Worm (Caenorhabditis elegans) whole organism, L2 larva: Measurements from ENCODE around the gene C01G6.4.

ENCODE experiments used
- C34F6.9 ChIP-seq: fragments of 150-350 bp; optimal IDR thresholded peaks from 2 replicates; lab custom pipeline; 2014; ENCODE audit warnings: missing biosample characterization, missing genetic modification characterization
- F13H6.1 ChIP-seq: sonication (generic microtip); optimal IDR thresholded peaks from 2 replicates; lab custom pipeline; 2016; ENCODE audit warnings: missing genetic modification characterization, missing compliant biosample characterization
- R02D3.7 ChIP-seq: fragments of 150-350 bp; optimal IDR thresholded peaks from 2 replicates; lab custom pipeline; 2014; ENCODE audit warnings: missing biosample characterization, missing genetic modification characterization
- Y55F3AM.14 ChIP-seq: fragments of 200-800 bp; sonication (Bioruptor generic); optimal IDR thresholded peaks from 2 replicates; lab custom pipeline; 2018; ENCODE audit warnings: mild to moderate bottlenecking, missing genetic modification characterization, missing compliant biosample characterization
- ZK546.5 ChIP-seq: sonication (generic microtip); optimal IDR thresholded peaks from 2 replicates; lab custom pipeline; 2017; ENCODE audit warnings: missing biosample characterization, missing genetic modification characterization
- alr-1 ChIP-seq: fragments of 150-350 bp; optimal IDR thresholded peaks from 2 replicates; lab custom pipeline; 2014; ENCODE audit warnings: missing biosample characterization, missing genetic modification characterization
- blmp-1 ChIP-seq: sonication (generic microtip); optimal IDR thresholded peaks from 2 replicates; lab custom pipeline; 2017; ENCODE audit warnings: missing genetic modification characterization, mild to moderate bottlenecking, missing compliant biosample characterization, antibody characterized with exemption, moderate library complexity; ENCODE audit not compliant: insufficient read depth
- ceh-16 ChIP-seq: fragments of 150-350 bp; optimal IDR thresholded peaks from 2 replicates; lab custom pipeline; 2014; ENCODE audit warnings: missing biosample characterization, missing genetic modification characterization
- ceh-82 ChIP-seq: fragments of 150-350 bp; optimal IDR thresholded peaks from 2 replicates; lab custom pipeline; 2014; ENCODE audit warnings: missing biosample characterization, missing genetic modification characterization
- crh-2 ChIP-seq: sonication (generic microtip); optimal IDR thresholded peaks from 2 replicates; lab custom pipeline; 2017; ENCODE audit warnings: missing biosample characterization, missing genetic modification characterization
- dmd-4 ChIP-seq: sonication (generic microtip); optimal IDR thresholded peaks from 2 replicates; lab custom pipeline; 2017; ENCODE audit warnings: missing biosample characterization, missing genetic modification characterization
- egl-27 ChIP-seq: sonication (generic microtip); optimal IDR thresholded peaks from 3 replicates; lab custom pipeline; 2017; ENCODE audit warnings: missing biosample characterization, missing genetic modification reagents, missing genetic modification characterization
- elt-3 ChIP-seq: sonication (generic microtip); optimal IDR thresholded peaks from 2 replicates; lab custom pipeline; 2017; ENCODE audit warnings: missing biosample characterization, missing genetic modification characterization
- fos-1 ChIP-seq: fragments of 150-350 bp; optimal IDR thresholded peaks from 2 replicates; lab custom pipeline; 2014; ENCODE audit warnings: missing biosample characterization, missing genetic modification characterization
- gmeb-1 ChIP-seq: fragments of 150-350 bp; optimal IDR thresholded peaks from 2 replicates; lab custom pipeline; 2014; ENCODE audit warnings: missing biosample characterization, missing genetic modification characterization
- lin-11 ChIP-seq: fragments of 150-350 bp; sonication (generic microtip); optimal IDR thresholded peaks from 2 replicates; lab custom pipeline; 2014; ENCODE audit warnings: missing biosample characterization, missing genetic modification characterization, inconsistent platforms, mixed read lengths
- lin-13 ChIP-seq: fragments of 150-350 bp; optimal IDR thresholded peaks from 2 replicates; lab custom pipeline; 2014; ENCODE audit warnings: missing biosample characterization, missing genetic modification reagents, missing genetic modification characterization
- lin-39 ChIP-seq: fragments of 150-350 bp; optimal IDR thresholded peaks from 2 replicates; lab custom pipeline; 2014; ENCODE audit warnings: missing biosample characterization, missing genetic modification reagents, missing genetic modification characterization
- lsy-2 ChIP-seq, 2 experiments: fragments of 150-350 bp in 1 of 2; sonication (generic microtip) in 1 of 2; optimal IDR thresholded peaks; 2 replicates each; lab custom pipeline; 2014 to 2017; ENCODE audit warnings: missing biosample characterization in 2 of 2, missing genetic modification characterization in 2 of 2
- mab-5 ChIP-seq: fragments of 150-350 bp; optimal IDR thresholded peaks from 2 replicates; lab custom pipeline; 2014; ENCODE audit warnings: missing biosample characterization, missing genetic modification characterization
- nhr-10 ChIP-seq: sonication (generic microtip); optimal IDR thresholded peaks from 2 replicates; lab custom pipeline; 2017; ENCODE audit warnings: missing biosample characterization, missing genetic modification characterization
- nhr-11 ChIP-seq: fragments of 150-350 bp; optimal IDR thresholded peaks from 2 replicates; lab custom pipeline; 2014; ENCODE audit warnings: missing biosample characterization, missing genetic modification characterization
- nhr-12 ChIP-seq: fragments of 150-350 bp; optimal IDR thresholded peaks from 2 replicates; lab custom pipeline; 2014; ENCODE audit warnings: missing biosample characterization, missing genetic modification characterization
- nhr-129 ChIP-seq: fragments of 150-350 bp; optimal IDR thresholded peaks from 2 replicates; lab custom pipeline; 2014; ENCODE audit warnings: missing biosample characterization, missing genetic modification characterization
- nhr-21 ChIP-seq: fragments of 150-350 bp; optimal IDR thresholded peaks from 2 replicates; lab custom pipeline; 2014; ENCODE audit warnings: missing biosample characterization, missing genetic modification characterization
- nhr-25 ChIP-seq: fragments of 150-350 bp; sonication (generic microtip); optimal IDR thresholded peaks from 3 replicates; lab custom pipeline; 2014; ENCODE audit warnings: missing biosample characterization, missing genetic modification characterization
- nhr-6 ChIP-seq: fragments of 150-350 bp; optimal IDR thresholded peaks from 2 replicates; lab custom pipeline; 2014; ENCODE audit warnings: missing biosample characterization, missing genetic modification characterization
- nhr-77 ChIP-seq: fragments of 150-350 bp; optimal IDR thresholded peaks from 2 replicates; lab custom pipeline; 2014; ENCODE audit warnings: missing biosample characterization, missing genetic modification characterization
- peb-1 ChIP-seq: fragments of 150-350 bp; optimal IDR thresholded peaks from 2 replicates; lab custom pipeline; 2014; ENCODE audit warnings: missing biosample characterization, missing genetic modification characterization
- sem-4 ChIP-seq: fragments of 150-350 bp; optimal IDR thresholded peaks from 2 replicates; lab custom pipeline; 2014; ENCODE audit warnings: missing biosample characterization, missing genetic modification reagents, missing genetic modification characterization
- skn-1 ChIP-seq: sonication (generic microtip); optimal IDR thresholded peaks from 2 replicates; lab custom pipeline; 2017; ENCODE audit warnings: missing biosample characterization, missing genetic modification characterization
- snpc-4 ChIP-seq: fragments of 150-350 bp; optimal IDR thresholded peaks from 2 replicates; lab custom pipeline; 2014; ENCODE audit warnings: missing biosample characterization, missing genetic modification characterization
- unc-55 ChIP-seq: fragments of 150-350 bp; sonication (generic microtip); optimal IDR thresholded peaks from 3 replicates; lab custom pipeline; 2014; ENCODE audit warnings: missing biosample characterization, missing genetic modification reagents, missing genetic modification characterization
- unc-62 ChIP-seq: fragments of 150-350 bp; optimal IDR thresholded peaks from 2 replicates; lab custom pipeline; 2014; ENCODE audit warnings: missing biosample characterization, missing genetic modification reagents, missing genetic modification characterization
- zag-1 ChIP-seq: fragments of 150-350 bp; optimal IDR thresholded peaks from 2 replicates; lab custom pipeline; 2014; ENCODE audit warnings: missing biosample characterization, missing genetic modification characterization
- ztf-11 ChIP-seq: sonication (generic microtip); optimal IDR thresholded peaks from 2 replicates; lab custom pipeline; 2017; ENCODE audit warnings: missing biosample characterization, missing genetic modification characterization

C01G6.4 gene

DNA sequence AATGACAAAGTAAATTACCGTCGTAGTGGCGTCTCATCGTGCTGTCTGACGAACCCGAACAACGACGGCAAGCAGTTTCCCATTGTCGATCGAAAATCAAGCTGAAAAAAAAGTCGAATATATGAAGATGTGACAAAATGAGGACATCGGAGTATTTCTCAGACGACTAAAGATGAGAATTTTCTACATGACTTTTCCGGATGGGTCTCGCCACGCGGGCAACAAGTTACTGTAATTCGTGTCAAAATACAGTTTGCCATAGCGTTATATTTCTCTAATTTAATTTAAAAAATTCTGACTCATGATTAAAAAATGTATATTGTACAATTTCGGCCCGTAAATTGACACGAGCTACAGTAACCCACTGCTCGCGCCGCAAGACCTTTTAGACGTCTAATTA is at the start of gene C01G6.4:
Gene C01G6.4 (minus strand): TSS at position 101 of the 400 bp plus-strand sequence.
- no peak for TF ChIP-seq unc-62 (GFP tag; lab: Kevin White, UChicago)
- no peak for TF ChIP-seq lsy-2 (tag; optimal IDR thresholded peaks at IDR 0.05; lab: Kevin White, UChicago)
- TF ChIP-seq nhr-129 (tag; lab: Kevin White, UChicago), result no peak
- TF ChIP-seq dmd-4, result no peak
- no peak for TF ChIP-seq elt-3
- no peak for TF ChIP-seq nhr-77
- TF ChIP-seq mab-5 (tag; lab: Kevin White, UChicago), result no peak
- no peak for TF ChIP-seq ceh-82 (tag; lab: Kevin White, UChicago)
- no peak for TF ChIP-seq crh-2
- no peak for TF ChIP-seq nhr-11 (tag; lab: Kevin White, UChicago)
- no peak for TF ChIP-seq lin-13 (GFP tag; lab: Kevin White, UChicago)
- TF ChIP-seq fos-1, result no peak
- no peak for TF ChIP-seq sem-4 (tag; lab: Kevin White, UChicago)
- TF ChIP-seq nhr-10, result no peak
- TF ChIP-seq snpc-4 (tag; lab: Kevin White, UChicago), result no peak
- no peak for TF ChIP-seq blmp-1
- no peak for TF ChIP-seq Y55F3AM.14 (GFP tag; lab: Kevin White, UChicago)
- no peak for TF ChIP-seq lin-39 (tag; lab: Kevin White, UChicago)
- no peak for TF ChIP-seq peb-1
- TF ChIP-seq zag-1 (tag; lab: Kevin White, UChicago), result no peak

DNA sequence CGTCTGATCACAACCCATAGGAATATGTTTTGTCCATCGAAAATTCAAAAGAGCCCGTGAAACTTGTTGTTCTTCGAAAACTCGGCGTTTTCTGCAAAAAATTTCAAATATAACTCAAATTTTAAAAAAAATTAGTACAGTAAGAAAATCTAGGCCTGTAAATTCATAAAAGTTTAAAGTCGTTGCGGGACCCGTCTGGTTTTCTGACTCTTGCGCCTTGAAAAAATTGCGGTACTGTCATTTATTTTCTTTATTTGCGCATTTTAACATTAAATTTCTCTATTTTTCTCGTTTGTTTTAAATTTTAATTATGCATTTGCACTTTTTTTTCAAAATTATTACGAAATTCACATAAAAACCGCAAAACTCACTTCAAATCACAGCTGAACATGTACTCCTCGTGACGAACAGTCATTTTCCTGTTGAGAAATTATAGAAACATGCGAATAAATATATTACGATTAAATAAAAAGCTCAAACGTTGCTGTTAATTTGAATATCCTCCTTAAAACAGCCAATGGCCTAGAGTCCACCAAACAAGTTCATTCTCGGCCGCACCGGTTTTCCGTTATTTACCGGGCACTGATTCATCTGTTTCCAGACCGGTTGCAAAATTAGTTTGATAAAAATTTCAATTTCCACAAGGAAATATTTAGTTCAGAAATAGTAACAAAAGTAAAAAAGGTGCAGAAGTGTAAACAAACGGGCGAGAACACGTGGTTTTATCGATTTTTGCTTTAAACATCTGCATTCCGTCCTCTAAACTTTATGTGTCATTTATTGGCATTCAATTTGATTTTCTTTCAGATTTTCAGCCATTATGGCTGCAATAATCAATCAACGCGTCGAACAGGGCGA is 46.4 kb upstream of the C01G6.4 start, which contains the start of the genes csa-1 and wdfy-2:
Gene csa-1 (minus strand): TSS at position 669 of the 858 bp plus-strand sequence.
Gene wdfy-2 (plus strand): TSS at position 808 of the 858 bp plus-strand sequence.
- TF ChIP-seq Y55F3AM.14 (GFP tag; lab: Kevin White, UChicago) (no peak), ceh-82 (tag; lab: Kevin White, UChicago) (no peak), nhr-25 (tag; lab: Kevin White, UChicago) (no peak), F13H6.1 (tag; lab: Kevin White, UChicago) (no peak), C34F6.9 (tag; lab: Kevin White, UChicago) (peak; percentile 41), mab-5 (tag; lab: Kevin White, UChicago) (no peak), peb-1 (no peak), ztf-11 (tag; lab: Kevin White, UChicago) (no peak), nhr-21 (tag; lab: Kevin White, UChicago) (no peak), gmeb-1 (tag; lab: Kevin White, UChicago) (peak; percentile 27), ceh-16 (tag; lab: Kevin White, UChicago) (no peak), elt-3 (no peak), unc-62 (GFP tag; lab: Kevin White, UChicago) (no peak), dmd-4 (no peak), fos-1 (peak; percentile 47), blmp-1 (no peak), unc-55 (GFP tag; lab: Kevin White, UChicago) (peak; percentile 20), snpc-4 (tag; lab: Kevin White, UChicago) (no peak), crh-2 (no peak), lin-13 (GFP tag; lab: Kevin White, UChicago) (no peak), nhr-6 (no peak), egl-27 (tag; lab: Kevin White, UChicago) (no peak)
- TF ChIP-seq, all 48 proteins: peak for 4

DNA sequence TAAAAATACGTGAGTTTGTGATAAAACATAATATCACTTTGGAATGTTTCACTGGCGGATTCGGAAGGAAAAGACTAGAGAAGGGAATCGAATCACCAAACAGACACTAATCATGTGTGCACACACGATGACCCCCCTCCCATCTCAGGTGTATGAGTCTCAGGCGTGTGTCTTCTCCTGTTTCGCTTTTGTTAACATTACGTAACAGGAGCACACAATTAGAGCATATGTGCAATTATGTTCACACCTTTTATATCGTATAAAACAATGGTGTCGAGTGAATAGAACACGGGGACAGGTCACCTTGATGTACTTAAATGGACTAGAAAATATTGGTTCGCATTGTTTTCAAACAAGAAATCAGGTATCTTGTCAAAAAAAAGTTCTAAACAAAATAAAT is 44.0 kb upstream of the C01G6.4 start:
- TF ChIP-seq Y55F3AM.14 (GFP tag; lab: Kevin White, UChicago), result no peak
- TF ChIP-seq nhr-10, result no peak
- peak; percentile 2 for TF ChIP-seq nhr-129 (tag; lab: Kevin White, UChicago)
- TF ChIP-seq R02D3.7, result no peak
- TF ChIP-seq elt-3, result no peak

DNA sequence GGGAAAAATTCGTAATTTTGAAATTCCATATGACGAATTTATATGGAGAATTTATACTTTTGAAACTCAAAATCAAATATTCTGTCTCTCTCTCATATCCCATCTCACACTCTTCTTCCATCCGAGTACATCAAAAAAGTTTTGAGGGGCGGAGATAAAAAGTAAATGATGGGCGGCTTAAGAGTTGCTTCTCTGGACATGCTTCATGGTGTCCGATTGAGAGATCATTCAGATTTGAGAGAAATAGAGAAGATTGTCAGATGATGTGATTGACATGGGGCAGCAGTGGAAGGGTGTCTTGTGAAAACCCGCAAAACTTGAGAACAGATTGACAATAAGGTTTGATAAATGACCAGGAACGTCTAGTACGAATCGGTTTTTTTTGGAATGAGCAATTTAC is 42.9 kb upstream of the C01G6.4 start:
- no peak for TF ChIP-seq nhr-12 (tag; lab: Kevin White, UChicago)
- TF ChIP-seq ztf-11 (tag; lab: Kevin White, UChicago), result no peak
- peak; percentile 33 for TF ChIP-seq nhr-129 (tag; lab: Kevin White, UChicago)
- no peak for TF ChIP-seq dmd-4
- TF ChIP-seq elt-3, result no peak
- no peak for TF ChIP-seq F13H6.1 (tag; lab: Kevin White, UChicago)
- TF ChIP-seq snpc-4 (tag; lab: Kevin White, UChicago), result no peak
- no peak for TF ChIP-seq ZK546.5 (tag; lab: Kevin White, UChicago)
- TF ChIP-seq skn-1, result no peak
- TF ChIP-seq lin-11, result no peak
- no peak for TF ChIP-seq nhr-10
- no peak for TF ChIP-seq alr-1
- no peak for TF ChIP-seq unc-55 (GFP tag; lab: Kevin White, UChicago)
- no peak for TF ChIP-seq unc-62 (GFP tag; lab: Kevin White, UChicago)
- peak; percentile 37 for TF ChIP-seq C34F6.9 (tag; lab: Kevin White, UChicago)
